Fruit fly (Drosophila melanogaster) whole organism, embryonic: Measurements from ENCODE around the gene CG14630.

Source experiments
- Aef1 ChIP-seq: fragments of 200-800 bp; sonication (Bioruptor generic); IDR thresholded peaks from 3 replicates; pipeline ENCODE4 v1.3.6; 2022; ENCODE audit warnings: missing biosample characterization, missing genetic modification characterization
- Asciz ChIP-seq: fragments of 200-800 bp; sonication (Bioruptor generic); optimal IDR thresholded peaks from 2 replicates; lab custom pipeline; 2017; ENCODE audit warnings: missing biosample characterization, mild to moderate bottlenecking, missing genetic modification characterization, missing genetic modification reagents
- Atf3 ChIP-seq: fragments of 200-800 bp; sonication (Bioruptor generic); optimal IDR thresholded peaks from 3 replicates; lab custom pipeline; 2016; ENCODE audit warnings: missing biosample characterization, missing genetic modification characterization
- B-H1 ChIP-seq: fragments of 200-800 bp; sonication (Bioruptor generic); IDR thresholded peaks from 3 replicates; pipeline ENCODE4 v1.3.6; 2022; ENCODE audit warnings: missing biosample characterization, missing genetic modification characterization
- CG11696 ChIP-seq: fragments of 200-800 bp; sonication (Bioruptor generic); IDR thresholded peaks from 2 replicates; pipeline ENCODE4 v1.3.6; 2022; ENCODE audit warnings: missing biosample characterization, missing genetic modification characterization
- CG1529 ChIP-seq: fragments of 200-800 bp; sonication (Bioruptor generic); optimal IDR thresholded peaks from 3 replicates; lab custom pipeline; 2018; ENCODE audit warnings: missing biosample characterization, missing genetic modification characterization
- CG15479 ChIP-seq: fragments of 200-800 bp; sonication (Bioruptor generic); optimal IDR thresholded peaks from 3 replicates; lab custom pipeline; 2019; ENCODE audit warnings: missing biosample characterization, mild to moderate bottlenecking, missing genetic modification characterization, moderate library complexity
- CG15601 ChIP-seq: fragments of 200-800 bp; sonication (Bioruptor generic); optimal IDR thresholded peaks from 3 replicates; lab custom pipeline; 2019; ENCODE audit warnings: missing biosample characterization, mild to moderate bottlenecking, missing genetic modification characterization, moderate library complexity
- CG16815 ChIP-seq: fragments of 200-800 bp; sonication (Bioruptor generic); optimal IDR thresholded peaks from 3 replicates; lab custom pipeline; 2017; ENCODE audit warnings: missing biosample characterization, mild to moderate bottlenecking, missing genetic modification characterization
- CG17359 ChIP-seq: fragments of 200-800 bp; sonication (Bioruptor generic); optimal IDR thresholded peaks from 3 replicates; lab custom pipeline; 2018; ENCODE audit warnings: missing biosample characterization, mild to moderate bottlenecking, missing genetic modification characterization, moderate library complexity
- CG17829 ChIP-seq: fragments of 200-800 bp; optimal IDR thresholded peaks from 2 replicates; lab custom pipeline; 2019; ENCODE audit warnings: missing biosample characterization, mild to moderate bottlenecking, missing genetic modification characterization, moderate library complexity
- CG2129 ChIP-seq: fragments of 200-800 bp; sonication (Bioruptor generic); IDR thresholded peaks from 2 replicates; pipeline ENCODE4 v1.3.6; 2022; ENCODE audit warnings: missing biosample characterization, missing genetic modification characterization; ENCODE audit not compliant: partially characterized antibody
- CG2678 ChIP-seq: fragments of 200-800 bp; sonication (Bioruptor generic); optimal IDR thresholded peaks from 3 replicates; lab custom pipeline; 2019; ENCODE audit warnings: missing biosample characterization, mild to moderate bottlenecking, missing genetic modification characterization, moderate library complexity
- CG34224 ChIP-seq: fragments of 200-800 bp; sonication (Bioruptor generic); IDR thresholded peaks from 3 replicates; pipeline ENCODE4 v1.3.6; 2022; ENCODE audit warnings: missing biosample characterization, missing genetic modification characterization; ENCODE audit not compliant: partially characterized antibody
- CG34376 ChIP-seq: fragments of 200-800 bp; sonication (Bioruptor generic); optimal IDR thresholded peaks from 2 replicates; lab custom pipeline; 2018; ENCODE audit warnings: missing biosample characterization, mild to moderate bottlenecking, missing genetic modification characterization
- CG6791 ChIP-seq: fragments of 200-800 bp; sonication (Bioruptor generic); IDR thresholded peaks from 3 replicates; pipeline ENCODE4 v1.3.6; 2022; ENCODE audit warnings: missing biosample characterization, missing genetic modification characterization; ENCODE audit not compliant: partially characterized antibody
- CG8478 ChIP-seq: fragments of >200 bp; optimal IDR thresholded peaks from 2 replicates; lab custom pipeline; 2018
- CG9437 ChIP-seq: fragments of 200-800 bp; sonication (Bioruptor generic); optimal IDR thresholded peaks from 2 replicates; lab custom pipeline; 2018; ENCODE audit warnings: missing biosample characterization, mild to moderate bottlenecking, missing genetic modification characterization
- CG9797 ChIP-seq: fragments of 200-800 bp; sonication (Bioruptor generic); optimal IDR thresholded peaks from 3 replicates; lab custom pipeline; 2018; ENCODE audit warnings: missing biosample characterization, mild to moderate bottlenecking, missing genetic modification characterization
- Dp ChIP-seq: fragments of 200-800 bp; sonication (Bioruptor generic); optimal IDR thresholded peaks from 2 replicates; lab custom pipeline; 2018; ENCODE audit warnings: missing biosample characterization, mild to moderate bottlenecking, missing genetic modification characterization, moderate library complexity
- Fer2 ChIP-seq: fragments of 200-800 bp; sonication (Bioruptor generic); optimal IDR thresholded peaks from 2 replicates; lab custom pipeline; 2018; ENCODE audit warnings: missing biosample characterization, mild to moderate bottlenecking, missing genetic modification characterization, moderate library complexity
- Gug ChIP-seq: fragments of 200-800 bp; sonication (Bioruptor generic); IDR thresholded peaks from 4 replicates; pipeline ENCODE4 v1.3.6; 2022; ENCODE audit warnings: missing biosample characterization, missing genetic modification characterization
- Hey ChIP-seq: fragments of 200-800 bp; sonication (Bioruptor generic); optimal IDR thresholded peaks from 3 replicates; lab custom pipeline; 2018; ENCODE audit warnings: missing biosample characterization, mild to moderate bottlenecking, missing genetic modification characterization
- Lpt ChIP-seq: fragments of >200 bp; optimal IDR thresholded peaks from 2 replicates; lab custom pipeline; 2018; ENCODE audit warnings: missing biosample characterization, missing genetic modification characterization
- Nf-YB ChIP-seq: fragments of 200-800 bp; sonication (Bioruptor generic); optimal IDR thresholded peaks from 3 replicates; lab custom pipeline; 2019; ENCODE audit warnings: missing biosample characterization, mild to moderate bottlenecking, missing genetic modification characterization, moderate library complexity
- Opbp ChIP-seq: fragments of 200-800 bp; sonication (Bioruptor generic); IDR thresholded peaks from 3 replicates; pipeline ENCODE4 v1.3.6; 2022; ENCODE audit warnings: missing biosample characterization, missing genetic modification characterization; ENCODE audit not compliant: partially characterized antibody
- Optix ChIP-seq: fragments of 200-800 bp; sonication (Bioruptor generic); IDR thresholded peaks from 3 replicates; pipeline ENCODE4 v1.3.6; 2022; ENCODE audit warnings: missing biosample characterization, missing genetic modification characterization
- Spps ChIP-seq: fragments of 200-800 bp; sonication (Bioruptor generic); optimal IDR thresholded peaks from 2 replicates; lab custom pipeline; 2018; ENCODE audit warnings: missing biosample characterization, mild to moderate bottlenecking, missing genetic modification characterization
- Ssrp ChIP-seq: fragments of 200-800 bp; sonication (Bioruptor generic); optimal IDR thresholded peaks from 2 replicates; lab custom pipeline; 2018; ENCODE audit warnings: missing biosample characterization, mild to moderate bottlenecking, missing genetic modification characterization, moderate library complexity
- ab ChIP-seq: fragments of 200-800 bp; sonication (Bioruptor generic); optimal IDR thresholded peaks from 2 replicates; lab custom pipeline; 2016; ENCODE audit warnings: missing biosample characterization, missing genetic modification characterization
- ac ChIP-seq: fragments of 200-800 bp; sonication (Bioruptor generic); optimal IDR thresholded peaks from 3 replicates; lab custom pipeline; 2017; ENCODE audit warnings: missing biosample characterization, mild to moderate bottlenecking, missing genetic modification characterization
- bsh ChIP-seq, 2 experiments: fragments of 200-800 bp; sonication (Bioruptor generic); optimal IDR thresholded peaks; 2 replicates each; lab custom pipeline; 2017 to 2018; ENCODE audit warnings: mild to moderate bottlenecking in 2 of 2, missing biosample characterization in 2 of 2, missing genetic modification characterization in 2 of 2, moderate library complexity in 1 of 2
- chif ChIP-seq, 2 experiments: fragments of 200-800 bp; sonication (Bioruptor generic); optimal IDR thresholded peaks; 3 replicates each; lab custom pipeline; 2016; ENCODE audit warnings: missing biosample characterization in 2 of 2, missing genetic modification characterization in 2 of 2
- croc ChIP-seq: fragments of 200-800 bp; sonication (Bioruptor generic); conservative IDR thresholded peaks from 3 replicates; pipeline ENCODE4 v1.3.6; 2022; ENCODE audit warnings: missing biosample characterization, missing genetic modification characterization
- emc ChIP-seq: fragments of 200-800 bp; sonication (Bioruptor generic); optimal IDR thresholded peaks from 2 replicates; lab custom pipeline; 2016; ENCODE audit warnings: missing biosample characterization, missing genetic modification characterization
- fd96Cb ChIP-seq: fragments of 200-800 bp; sonication (Bioruptor generic); optimal IDR thresholded peaks from 2 replicates; lab custom pipeline; 2018; ENCODE audit warnings: missing biosample characterization, mild to moderate bottlenecking, missing genetic modification characterization, moderate library complexity
- grau ChIP-seq: fragments of 200-800 bp; optimal IDR thresholded peaks from 3 replicates; lab custom pipeline; 2019; ENCODE audit warnings: missing biosample characterization, mild to moderate bottlenecking, missing genetic modification characterization, moderate library complexity
- lmd ChIP-seq: fragments of 200-800 bp; sonication (Bioruptor generic); IDR thresholded peaks from 2 replicates; pipeline ENCODE4 v1.3.6; 2022; ENCODE audit warnings: missing biosample characterization, missing genetic modification characterization
- peb ChIP-seq: fragments of 200-800 bp; sonication (Bioruptor generic); IDR thresholded peaks from 2 replicates; pipeline ENCODE4 v1.3.6; 2022; ENCODE audit warnings: missing biosample characterization, missing genetic modification characterization
- ro ChIP-seq: fragments of 200-800 bp; sonication (Bioruptor generic); IDR thresholded peaks from 2 replicates; pipeline ENCODE4 v1.3.6; 2022; ENCODE audit warnings: missing biosample characterization, missing genetic modification characterization
- sc ChIP-seq, 3 experiments: fragments of >200 bp in 2 of 3; fragments of 200-800 bp in 1 of 3; sonication (Bioruptor generic) in 1 of 3; optimal IDR thresholded peaks; 2 replicates in 2 of 3; 3 replicates in 1 of 3; lab custom pipeline; 2017; ENCODE audit warnings: mild to moderate bottlenecking in 1 of 3, missing biosample characterization in 1 of 3, missing genetic modification characterization in 1 of 3, missing genetic modification reagents in 1 of 3
- schlank ChIP-seq: fragments of 200-800 bp; sonication (Bioruptor generic); optimal IDR thresholded peaks from 2 replicates; lab custom pipeline; 2018; ENCODE audit warnings: missing biosample characterization, mild to moderate bottlenecking, missing genetic modification characterization
- stwl ChIP-seq: fragments of 200-800 bp; sonication (Bioruptor generic); optimal IDR thresholded peaks from 3 replicates; lab custom pipeline; 2018; ENCODE audit warnings: missing biosample characterization, mild to moderate bottlenecking, missing genetic modification characterization, moderate library complexity
- tap ChIP-seq: fragments of 200-800 bp; optimal IDR thresholded peaks from 3 replicates; lab custom pipeline; 2019; ENCODE audit warnings: missing biosample characterization, mild to moderate bottlenecking, missing genetic modification characterization, moderate library complexity
- tio ChIP-seq: fragments of 200-800 bp; sonication (Bioruptor generic); optimal IDR thresholded peaks from 2 replicates; lab custom pipeline; 2017; ENCODE audit warnings: missing biosample characterization, missing genetic modification characterization, inconsistent platforms
- tna ChIP-seq: fragments of 200-800 bp; sonication (Bioruptor generic); IDR thresholded peaks from 2 replicates; pipeline ENCODE4 v1.3.6; 2022; ENCODE audit warnings: missing biosample characterization, missing genetic modification characterization; ENCODE audit not compliant: partially characterized antibody
- wdn ChIP-seq: fragments of 200-800 bp; sonication (Bioruptor generic); IDR thresholded peaks from 2 replicates; pipeline ENCODE4 v1.3.6; 2022; ENCODE audit warnings: missing biosample characterization, missing genetic modification characterization
- z ChIP-seq: fragments of 200-800 bp; sonication (Bioruptor generic); IDR thresholded peaks from 3 replicates; pipeline ENCODE4 v1.3.6; 2022; ENCODE audit warnings: missing biosample characterization, missing genetic modification characterization

Gene CG14630

dm6 chrX:1011543-1012085 lies 19.7 kb upstream of the CG14630 start, which contains the start of the genes TfIIA-S-2 and CG14631:
Gene TfIIA-S-2 (minus strand): TSS chrX:1011643.
Gene CG14631 (plus strand): TSS chrX:1012035.
- TF ChIP-seq CG9797 (GFP tag; lab: Kevin White, UChicago) (no peak), peb (GFP tag; lab: Robert Waterston, UW) (no peak), Aef1 (GFP tag; lab: Robert Waterston, UW) (no peak), Optix (GFP tag; lab: Robert Waterston, UW) (no peak), ac (no peak), B-H1 (GFP tag; lab: Robert Waterston, UW) (no peak), CG6791 (GFP tag; lab: Robert Waterston, UW) (no peak), CG1529 (GFP tag; lab: Kevin White, UChicago) (no peak), CG17829 (tag; lab: Kevin White, UChicago) (no peak), croc (GFP tag; lab: Robert Waterston, UW) (no peak), ro (GFP tag; lab: Robert Waterston, UW) (no peak), lmd (GFP tag; lab: Robert Waterston, UW) (no peak), Lpt (GFP tag; lab: Kevin White, UChicago) (no peak), tio (GFP tag; lab: Kevin White, UChicago) (no peak), chif (GFP tag; optimal IDR thresholded peaks at IDR 0.05; lab: Kevin White, UChicago) (no peak), tap (no peak), ab (GFP tag; lab: Kevin White, UChicago) (no peak)

- TF ChIP-seq schlank (tag; lab: Kevin White, UChicago) = no peak
- no peak for TF ChIP-seq z
- TF ChIP-seq Nf-YB (GFP tag; lab: Kevin White, UChicago) = no peak
- TF ChIP-seq Dp (GFP tag; lab: Kevin White, UChicago) = peak; percentile 55
- no peak for TF ChIP-seq Atf3 (GFP tag; lab: Kevin White, UChicago)
- TF ChIP-seq Hey = no peak
- no peak for TF ChIP-seq CG9437
- peak; percentile 86 for TF ChIP-seq stwl
- no peak for TF ChIP-seq CG11696 (GFP tag; lab: Robert Waterston, UW)
- TF ChIP-seq CG8478 (lab: Kevin White, UChicago) = no peak
- no peak for TF ChIP-seq Gug (GFP tag; lab: Robert Waterston, UW)
- TF ChIP-seq CG6791 (GFP tag; lab: Robert Waterston, UW) = peak; percentile 57; the same call in 1 of the 3 replicates
- peak in 1 of 2 experiments; percentile 36 for TF ChIP-seq bsh (GFP tag; optimal IDR thresholded peaks at IDR 0.05; lab: Kevin White, UChicago)
- peak; percentile 42; the same call in 2 of the 3 replicates for TF ChIP-seq CG34224 (GFP tag; lab: Robert Waterston, UW)
- peak; percentile 59 for TF ChIP-seq Opbp (GFP tag; lab: Robert Waterston, UW)
- TF ChIP-seq Asciz (GFP tag; lab: Kevin White, UChicago) = no peak
- no peak; the same call in 1 of the 2 replicates for TF ChIP-seq tna
- TF ChIP-seq CG17359 (tag; lab: Kevin White, UChicago) = peak; percentile 23
- no peak for TF ChIP-seq Ssrp (tag; lab: Kevin White, UChicago)
- TF ChIP-seq CG34376 (GFP tag; lab: Kevin White, UChicago) = peak; percentile 13
- no peak for TF ChIP-seq wdn (GFP tag; lab: Robert Waterston, UW)
- no peak for TF ChIP-seq sc (optimal IDR thresholded peaks at IDR 0.05; lab: Kevin White, UChicago)
- no peak for TF ChIP-seq sc (GFP tag; optimal IDR thresholded peaks at IDR 0.05; lab: Kevin White, UChicago)
- no peak for TF ChIP-seq CG2678 (tag; lab: Kevin White, UChicago)
- TF ChIP-seq grau = peak; percentile 36
- no peak for TF ChIP-seq emc (GFP tag; lab: Kevin White, UChicago)
- no peak for TF ChIP-seq CG16815 (GFP tag; lab: Kevin White, UChicago)
- no peak for TF ChIP-seq CG2129
- TF ChIP-seq CG15479 (GFP tag; lab: Kevin White, UChicago) = no peak
- TF ChIP-seq Fer2 (tag; lab: Kevin White, UChicago) = no peak
- TF ChIP-seq Spps (tag; lab: Kevin White, UChicago) = no peak
- TF ChIP-seq fd96Cb (tag; lab: Kevin White, UChicago) = no peak
- TF ChIP-seq CG15601 (tag; lab: Kevin White, UChicago) = peak; percentile 16
Measured at dm6 chrX:1026511-1026910, 4.8 kb upstream of the CG14630 start, which contains the start of the genes CG32814, CG11638 and CG3021. Gene CG32814 (minus strand): TSS chrX:1026700. Gene CG11638 (minus strand): TSS chrX:1026703. Gene CG3021 (plus strand): TSS chrX:1026791.
